Worm (Caenorhabditis elegans) whole organism, L1 larva: ENCODE data around the gene Y69A2AR.31.

Experiments
- C04F5.9 ChIP-seq: sonication (generic microtip); optimal IDR thresholded peaks from 2 replicates; lab custom pipeline; 2016; ENCODE audit warnings: missing genetic modification characterization, missing compliant biosample characterization
- C34B4.2 ChIP-seq: sonication (generic microtip); optimal IDR thresholded peaks from 2 replicates; lab custom pipeline; 2017; ENCODE audit warnings: mild to moderate bottlenecking, missing genetic modification characterization, missing compliant biosample characterization
- F16B12.6 ChIP-seq: fragments of 150-350 bp; optimal IDR thresholded peaks from 2 replicates; lab custom pipeline; 2014; ENCODE audit warnings: missing biosample characterization, missing genetic modification characterization
- aha-1 ChIP-seq: fragments of 150-350 bp; optimal IDR thresholded peaks from 2 replicates; lab custom pipeline; 2014; ENCODE audit warnings: missing biosample characterization, missing genetic modification characterization
- ama-1 ChIP-seq: fragments of 150-350 bp; optimal IDR thresholded peaks from 2 replicates; lab custom pipeline; 2014
- blmp-1 ChIP-seq: fragments of 150-350 bp; optimal IDR thresholded peaks from 2 replicates; lab custom pipeline; 2014; ENCODE audit warnings: missing biosample characterization, missing genetic modification characterization
- ceh-63 ChIP-seq: fragments of 200-800 bp; sonication (Bioruptor generic); optimal IDR thresholded peaks from 2 replicates; lab custom pipeline; 2018; ENCODE audit warnings: mild to moderate bottlenecking, missing genetic modification characterization, missing compliant biosample characterization
- ceh-82 ChIP-seq, 3 experiments: fragments of 150-350 bp in 1 of 3; sonication (generic microtip) in 2 of 3; optimal IDR thresholded peaks; 2 replicates each; lab custom pipeline; 2014 to 2017; ENCODE audit warnings: missing biosample characterization in 3 of 3, missing genetic modification characterization in 3 of 3
- ceh-88 ChIP-seq: fragments of 200-800 bp; sonication (Bioruptor generic); IDR thresholded peaks from 2 replicates; pipeline ENCODE4 v1.3.6; 2022; ENCODE audit warnings: missing genetic modification characterization, missing compliant biosample characterization
- ceh-90 ChIP-seq: sonication (generic microtip); optimal IDR thresholded peaks from 2 replicates; lab custom pipeline; 2016; ENCODE audit warnings: missing genetic modification characterization, missing compliant biosample characterization
- dpl-1 ChIP-seq, 3 experiments: fragments of 150-350 bp in 2 of 3; sonication (generic microtip) in 1 of 3; optimal IDR thresholded peaks; 2 replicates each; lab custom pipeline; 2014 to 2017; ENCODE audit warnings: missing biosample characterization in 3 of 3, missing genetic modification characterization in 3 of 3, missing genetic modification reagents in 3 of 3
- efl-1 ChIP-seq, 4 experiments: fragments of 150-350 bp; optimal IDR thresholded peaks in 3 of 4; peaks in 1 of 4; 1 replicate in 1 of 4; 2 replicates in 3 of 4; lab custom pipeline; 2014; ENCODE audit warnings: missing biosample characterization in 2 of 4, missing genetic modification characterization in 2 of 4, missing genetic modification reagents in 2 of 4
- egl-27 ChIP-seq, 2 experiments: fragments of 150-350 bp in 1 of 2; sonication (generic microtip); optimal IDR thresholded peaks; 3 replicates each; lab custom pipeline; 2017 to 2018; ENCODE audit warnings: missing biosample characterization in 2 of 2, missing genetic modification characterization in 2 of 2, missing genetic modification reagents in 2 of 2
- elt-2 ChIP-seq: sonication (generic microtip); optimal IDR thresholded peaks from 2 replicates; lab custom pipeline; 2016; ENCODE audit warnings: missing genetic modification characterization, mild to moderate bottlenecking, inconsistent platforms, missing compliant biosample characterization, missing genetic modification reagents
- ets-5 ChIP-seq: fragments of 200-800 bp; sonication (Bioruptor generic); IDR thresholded peaks from 2 replicates; pipeline ENCODE4 v1.3.6; 2022; ENCODE audit warnings: missing genetic modification characterization, missing compliant biosample characterization
- fkh-10 ChIP-seq: sonication (generic microtip); optimal IDR thresholded peaks from 2 replicates; lab custom pipeline; 2017; ENCODE audit warnings: missing biosample characterization, missing genetic modification reagents, missing genetic modification characterization
- fkh-8 ChIP-seq: sonication (generic microtip); optimal IDR thresholded peaks from 2 replicates; lab custom pipeline; 2016; ENCODE audit warnings: mild to moderate bottlenecking, missing genetic modification characterization, missing compliant biosample characterization
- fos-1 ChIP-seq: fragments of 150-350 bp; optimal IDR thresholded peaks from 2 replicates; lab custom pipeline; 2014; ENCODE audit warnings: missing biosample characterization, missing genetic modification characterization
- grh-1 ChIP-seq: fragments of 200-800 bp; sonication (Bioruptor generic); IDR thresholded peaks from 2 replicates; pipeline ENCODE4 v1.3.6; 2022; ENCODE audit warnings: missing genetic modification reagents, missing genetic modification characterization, missing compliant biosample characterization
- hlh-17 ChIP-seq: fragments of 200-800 bp; sonication (Bioruptor generic); optimal IDR thresholded peaks from 2 replicates; lab custom pipeline; 2018; ENCODE audit warnings: missing genetic modification characterization, mild to moderate bottlenecking, missing compliant biosample characterization, moderate library complexity, borderline replicate concordance
- hpl-2 ChIP-seq: fragments of 150-350 bp; optimal IDR thresholded peaks from 2 replicates; lab custom pipeline; 2014; ENCODE audit warnings: missing biosample characterization, missing genetic modification reagents, missing genetic modification characterization
- lin-13 ChIP-seq: fragments of 150-350 bp; optimal IDR thresholded peaks from 2 replicates; lab custom pipeline; 2014; ENCODE audit warnings: missing biosample characterization, missing genetic modification reagents, missing genetic modification characterization
- lin-35 ChIP-seq, 2 experiments: fragments of 150-350 bp; optimal IDR thresholded peaks; 2 replicates each; lab custom pipeline; 2014; ENCODE audit warnings: missing biosample characterization in 2 of 2, missing genetic modification characterization in 2 of 2, missing genetic modification reagents in 2 of 2
- lsy-2 ChIP-seq, 2 experiments: fragments of 150-350 bp; optimal IDR thresholded peaks; 2 replicates each; lab custom pipeline; 2014; ENCODE audit warnings: missing biosample characterization in 2 of 2, missing genetic modification characterization in 2 of 2
- mab-9 ChIP-seq: fragments of 200-800 bp; sonication (Bioruptor generic); IDR thresholded peaks from 2 replicates; pipeline ENCODE4 v1.3.6; 2022; ENCODE audit warnings: missing genetic modification reagents, missing genetic modification characterization, missing compliant biosample characterization
- mdl-1 ChIP-seq, 2 experiments: fragments of 150-350 bp; optimal IDR thresholded peaks; 2 replicates each; lab custom pipeline; 2014 to 2017; ENCODE audit warnings: missing biosample characterization in 2 of 2, missing genetic modification characterization in 2 of 2, inconsistent platforms in 1 of 2
- mef-2 ChIP-seq: fragments of 150-350 bp; optimal IDR thresholded peaks from 2 replicates; lab custom pipeline; 2014; ENCODE audit warnings: missing biosample characterization, missing genetic modification characterization
- mep-1 ChIP-seq: fragments of 150-350 bp; optimal IDR thresholded peaks from 2 replicates; lab custom pipeline; 2014; ENCODE audit warnings: missing biosample characterization, missing genetic modification characterization
- nhr-12 ChIP-seq: sonication (generic microtip); optimal IDR thresholded peaks from 2 replicates; lab custom pipeline; 2017; ENCODE audit warnings: missing biosample characterization, missing genetic modification characterization
- nhr-19 ChIP-seq: fragments of 200-800 bp; sonication (Bioruptor generic); conservative IDR thresholded peaks from 2 replicates; pipeline ENCODE4 v1.3.6; 2022; ENCODE audit warnings: missing genetic modification characterization, missing compliant biosample characterization
- nhr-20 ChIP-seq: sonication (generic microtip); optimal IDR thresholded peaks from 2 replicates; lab custom pipeline; 2016; ENCODE audit warnings: mild to moderate bottlenecking, missing genetic modification characterization, missing compliant biosample characterization
- nhr-237 ChIP-seq: fragments of 150-350 bp; optimal IDR thresholded peaks from 2 replicates; lab custom pipeline; 2014; ENCODE audit warnings: missing biosample characterization, missing genetic modification characterization
- nhr-28 ChIP-seq: fragments of 150-350 bp; optimal IDR thresholded peaks from 2 replicates; lab custom pipeline; 2014; ENCODE audit warnings: missing biosample characterization, missing genetic modification characterization
- nhr-47 ChIP-seq: sonication (generic microtip); optimal IDR thresholded peaks from 2 replicates; lab custom pipeline; 2016; ENCODE audit warnings: mild to moderate bottlenecking, missing genetic modification characterization, moderate library complexity, missing compliant biosample characterization
- nhr-71 ChIP-seq: sonication (generic microtip); optimal IDR thresholded peaks from 2 replicates; lab custom pipeline; 2016; ENCODE audit warnings: mild to moderate bottlenecking, missing genetic modification characterization, moderate library complexity, missing compliant biosample characterization
- nhr-77 ChIP-seq: fragments of 150-350 bp; optimal IDR thresholded peaks from 2 replicates; lab custom pipeline; 2014; ENCODE audit warnings: missing biosample characterization, missing genetic modification characterization
- snpc-4 ChIP-seq: fragments of 150-350 bp; optimal IDR thresholded peaks from 2 replicates; lab custom pipeline; 2014; ENCODE audit warnings: missing biosample characterization, missing genetic modification characterization
- snu-23 ChIP-seq: sonication (generic microtip); optimal IDR thresholded peaks from 2 replicates; lab custom pipeline; 2016; ENCODE audit warnings: missing genetic modification characterization, missing compliant biosample characterization
- sptf-1 ChIP-seq: fragments of 150-350 bp; optimal IDR thresholded peaks from 2 replicates; lab custom pipeline; 2014; ENCODE audit warnings: missing biosample characterization, missing genetic modification characterization
- sup-37 ChIP-seq: fragments of 200-800 bp; sonication (Bioruptor generic); optimal IDR thresholded peaks from 2 replicates; lab custom pipeline; 2018; ENCODE audit warnings: mild to moderate bottlenecking, missing genetic modification characterization, missing compliant biosample characterization
- tbx-2 ChIP-seq: sonication (generic microtip); optimal IDR thresholded peaks from 2 replicates; lab custom pipeline; 2016; ENCODE audit warnings: missing genetic modification characterization, missing compliant biosample characterization
- tlp-1 ChIP-seq: fragments of 150-350 bp; optimal IDR thresholded peaks from 2 replicates; lab custom pipeline; 2014; ENCODE audit warnings: missing biosample characterization, missing genetic modification characterization
- unc-62 ChIP-seq: fragments of 150-350 bp; optimal IDR thresholded peaks from 2 replicates; lab custom pipeline; 2014; ENCODE audit warnings: missing biosample characterization, missing genetic modification reagents, missing genetic modification characterization
- vab-15 ChIP-seq: sonication (generic microtip); optimal IDR thresholded peaks from 2 replicates; lab custom pipeline; 2017; ENCODE audit warnings: missing genotype, mild to moderate bottlenecking, missing genetic modification characterization, missing compliant biosample characterization
- xbp-1 ChIP-seq: sonication (generic microtip); optimal IDR thresholded peaks from 2 replicates; lab custom pipeline; 2016; ENCODE audit warnings: missing genetic modification characterization, missing compliant biosample characterization
- zip-4 ChIP-seq: fragments of 200-800 bp; sonication (Bioruptor generic); optimal IDR thresholded peaks from 2 replicates; lab custom pipeline; 2018; ENCODE audit warnings: mild to moderate bottlenecking, missing genetic modification characterization, moderate library complexity, missing compliant biosample characterization
- ztf-11 ChIP-seq, 2 experiments: sonication (generic microtip); optimal IDR thresholded peaks; 2 replicates each; lab custom pipeline; 2016 to 2017; ENCODE audit warnings: missing genetic modification characterization in 2 of 2, missing biosample characterization in 1 of 2, missing compliant biosample characterization in 1 of 2
- ztf-4 ChIP-seq: fragments of 150-350 bp; optimal IDR thresholded peaks from 2 replicates; lab custom pipeline; 2014; ENCODE audit warnings: missing biosample characterization, missing genetic modification characterization

Gene Y69A2AR.31

ce11 chrIV:2602862-2603189 lies 61.0 kb downstream of the Y69A2AR.31 start:
- TF ChIP-seq egl-27 (tag; optimal IDR thresholded peaks at IDR 0.05; lab: Kevin White, UChicago), result no peak
- no peak for TF ChIP-seq ceh-90 (tag; lab: Kevin White, UChicago)
- TF ChIP-seq nhr-71 (tag; lab: Kevin White, UChicago), result no peak
- TF ChIP-seq hlh-17 (GFP tag; lab: Kevin White, UChicago), result peak; percentile 27
- TF ChIP-seq lin-13 (GFP tag; lab: Kevin White, UChicago), result peak; percentile 28

- TF ChIP-seq efl-1 (optimal IDR thresholded peaks at IDR 0.05; lab: Kevin White, UChicago) (peak; percentile 92 to 96), efl-1 (GFP tag; optimal IDR thresholded peaks at IDR 0.05 in 1 of 2; lab: Kevin White, UChicago) (peak; percentile 87 to 99), ceh-88 (GFP tag; lab: Robert Waterston, UW) (peak; percentile 96), unc-62 (GFP tag; lab: Kevin White, UChicago) (no peak), vab-15 (tag; lab: Kevin White, UChicago) (peak; percentile 87), egl-27 (tag; optimal IDR thresholded peaks at IDR 0.05; lab: Kevin White, UChicago) (peak in 1 of 2 experiments; percentile 71), nhr-20 (peak; percentile 100), grh-1 (GFP tag; lab: Robert Waterston, UW) (peak; percentile 98), ztf-11 (tag; optimal IDR thresholded peaks at IDR 0.05; lab: Kevin White, UChicago) (peak in 1 of 2 experiments; percentile 86), snpc-4 (tag; lab: Kevin White, UChicago) (peak; percentile 89), elt-2 (tag; lab: Kevin White, UChicago) (peak; percentile 99), nhr-19 (GFP tag; lab: Robert Waterston, UW) (peak; percentile 99), ztf-4 (tag; lab: Kevin White, UChicago) (peak; percentile 98), snu-23 (peak; percentile 99), aha-1 (peak; percentile 70), tlp-1 (tag; lab: Kevin White, UChicago) (no peak), sptf-1 (no peak), mef-2 (tag; lab: Kevin White, UChicago) (peak; percentile 84), ceh-63 (no peak), dpl-1 (GFP tag; optimal IDR thresholded peaks at IDR 0.05; lab: Kevin White, UChicago) (peak; percentile 89 to 91 (median 90)), nhr-12 (tag; lab: Kevin White, UChicago) (peak; percentile 34), blmp-1 (peak; percentile 90), lin-35 (GFP tag; optimal IDR thresholded peaks at IDR 0.05; lab: Kevin White, UChicago) (peak; percentile 89 to 96), fkh-10 (GFP tag; lab: Kevin White, UChicago) (peak; percentile 61), nhr-237 (tag; lab: Kevin White, UChicago) (peak; percentile 90), nhr-77 (peak; percentile 93), zip-4 (GFP tag; lab: Kevin White, UChicago) (peak; percentile 87), fkh-8 (tag; lab: Kevin White, UChicago) (peak; percentile 99), ama-1 (lab: Kevin White, UChicago) (peak; percentile 95), nhr-47 (tag; lab: Kevin White, UChicago) (peak; percentile 99), F16B12.6 (tag; lab: Kevin White, UChicago) (peak; percentile 20), fos-1 (peak; percentile 93), sup-37 (GFP tag; lab: Kevin White, UChicago) (peak; percentile 87), hpl-2 (GFP tag; lab: Kevin White, UChicago) (peak; percentile 95), nhr-28 (peak; percentile 75), mab-9 (GFP tag; lab: Robert Waterston, UW) (peak; percentile 94), nhr-71 (tag; lab: Kevin White, UChicago) (peak; percentile 100), ceh-82 (tag; optimal IDR thresholded peaks at IDR 0.05; lab: Kevin White, UChicago) (peak; percentile 90 to 93 (median 90)), ets-5 (GFP tag; lab: Robert Waterston, UW) (no peak), tbx-2 (tag; lab: Kevin White, UChicago) (peak; percentile 98), lin-13 (GFP tag; lab: Kevin White, UChicago) (peak; percentile 99), C04F5.9 (peak; percentile 92), mdl-1 (tag; optimal IDR thresholded peaks at IDR 0.05; lab: Kevin White, UChicago) (peak; percentile 39 to 100), C34B4.2 (peak; percentile 59), lsy-2 (tag; optimal IDR thresholded peaks at IDR 0.05; lab: Kevin White, UChicago) (peak; percentile 95 to 96), xbp-1 (tag; lab: Kevin White, UChicago) (peak; percentile 97), mep-1 (tag; lab: Kevin White, UChicago) (peak; percentile 99)
These were observed 61.6 kb downstream of the Y69A2AR.31 start for ce11 chrIV:2601988-2602861.
